Worm (Caenorhabditis elegans): ENCODE results near the gene clec-195.

DNA sequence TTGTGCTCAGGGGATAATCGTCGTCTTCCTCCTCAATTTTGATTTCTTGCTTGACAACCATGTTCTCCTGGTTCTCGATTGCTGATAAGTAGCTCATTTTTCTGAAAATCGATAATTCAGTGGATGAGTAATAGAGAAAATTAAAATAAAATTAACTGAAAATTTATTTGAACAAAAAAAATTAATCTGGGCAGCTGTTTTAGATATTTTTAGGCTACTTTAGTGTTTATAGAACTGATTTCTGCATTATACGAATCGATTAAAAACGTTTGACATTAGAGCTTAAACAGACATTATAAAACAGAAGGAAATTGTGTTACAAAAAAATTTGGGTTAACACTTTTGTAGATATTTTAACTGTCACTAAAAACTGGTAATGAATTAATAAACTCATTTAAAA lies 2.7 kb upstream of the clec-195 start, which contains the start of gene athp-3:
- no peak for TF ChIP-seq pax-1 (tag; optimal IDR thresholded peaks at IDR 0.05)
- no peak for TF ChIP-seq elt-2 (tag; optimal IDR thresholded peaks at IDR 0.05)
- TF ChIP-seq ttx-3 (tag; optimal IDR thresholded peaks at IDR 0.05) = no peak
- no peak for TF ChIP-seq C38D4.7 (GFP tag; optimal IDR thresholded peaks at IDR 0.05)
